Worm (Caenorhabditis elegans) whole organism, L4/young adult: ENCODE data around the gene nhr-132.

Source experiments
- W03F9.2 ChIP-seq: fragments of 150-350 bp; optimal IDR thresholded peaks from 2 replicates; lab custom pipeline; 2014; ENCODE audit warnings: missing biosample characterization, missing genetic modification characterization
- dao-5 ChIP-seq: sonication (generic microtip); optimal IDR thresholded peaks from 2 replicates; lab custom pipeline; 2016; ENCODE audit warnings: missing genotype, missing genetic modification characterization, moderate library complexity, missing compliant biosample characterization
- him-1 ChIP-seq: sonication (generic microtip); optimal IDR thresholded peaks from 2 replicates; lab custom pipeline; 2016; ENCODE audit warnings: missing genotype, missing genetic modification reagents, missing genetic modification characterization, missing compliant biosample characterization

DNA sequence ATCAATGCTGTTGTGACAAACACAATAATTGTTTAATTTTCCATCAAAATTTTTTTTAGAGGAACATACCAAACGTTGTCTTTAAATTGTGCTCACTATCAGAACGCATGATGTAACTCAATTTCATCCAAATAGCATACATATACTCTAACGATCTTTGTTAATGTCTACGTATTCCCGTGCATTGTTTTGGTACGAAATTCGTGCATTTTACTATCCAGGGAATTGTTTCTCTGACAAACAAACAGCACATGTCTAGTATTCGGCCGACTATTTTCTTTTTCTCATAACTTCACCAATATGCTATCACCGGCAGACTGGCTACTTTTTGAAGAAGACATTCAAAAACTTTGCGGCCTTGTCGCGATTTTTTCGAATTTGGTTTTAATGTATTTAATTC, 42.8 kb upstream of the nhr-132 start, which contains the start of gene str-196:
- TF ChIP-seq him-1 (tag; lab: Kevin White, UChicago) = no peak
- TF ChIP-seq W03F9.2 = no peak
- TF ChIP-seq dao-5 (tag; lab: Kevin White, UChicago) = no peak
